Fruit fly (Drosophila melanogaster) whole organism, prepupa: Measurements from ENCODE around the gene CG43373.

Source experiments
- Blimp-1 ChIP-seq: fragments of 200-800 bp; sonication (Bioruptor generic); optimal IDR thresholded peaks from 3 replicates; lab custom pipeline; 2017; ENCODE audit warnings: missing biosample characterization, missing genetic modification characterization, mild to moderate bottlenecking, moderate library complexity, missing genetic modification reagents
- CG10631 ChIP-seq: fragments of 200-800 bp; sonication (Bioruptor generic); optimal IDR thresholded peaks from 2 replicates; lab custom pipeline; 2016; ENCODE audit warnings: missing biosample characterization, missing genetic modification characterization
- CG10669 ChIP-seq: fragments of 200-800 bp; sonication (Bioruptor generic); optimal IDR thresholded peaks from 3 replicates; lab custom pipeline; 2018; ENCODE audit warnings: missing biosample characterization, mild to moderate bottlenecking, missing genetic modification characterization, moderate library complexity
- CG11294 ChIP-seq: fragments of 200-800 bp; sonication (Bioruptor generic); IDR thresholded peaks from 2 replicates; pipeline ENCODE4 v1.3.6; 2022; ENCODE audit warnings: missing biosample characterization, missing genetic modification characterization
- CG11762 ChIP-seq: fragments of 200-800 bp; sonication (Bioruptor generic); optimal IDR thresholded peaks from 3 replicates; lab custom pipeline; 2016; ENCODE audit warnings: missing biosample characterization, missing genetic modification characterization; ENCODE audit not compliant: insufficient read depth
- CG11902 ChIP-seq: fragments of 200-800 bp; sonication (Bioruptor generic); optimal IDR thresholded peaks from 3 replicates; lab custom pipeline; 2016; ENCODE audit warnings: missing biosample characterization, missing genetic modification characterization
- CG15336 ChIP-seq: fragments of 200-800 bp; sonication (Bioruptor generic); IDR thresholded peaks from 2 replicates; pipeline ENCODE4 v1.3.6; 2022; ENCODE audit warnings: missing biosample characterization, missing genetic modification characterization
- CG3032 ChIP-seq: fragments of 200-800 bp; optimal IDR thresholded peaks from 2 replicates; lab custom pipeline; 2019; ENCODE audit warnings: missing biosample characterization, mild to moderate bottlenecking, missing genetic modification characterization, moderate library complexity
- CG32006 ChIP-seq: fragments of 200-800 bp; sonication (Bioruptor generic); optimal IDR thresholded peaks from 3 replicates; lab custom pipeline; 2017; ENCODE audit warnings: missing biosample characterization, mild to moderate bottlenecking, missing genetic modification characterization
- CG34406 ChIP-seq: fragments of 200-800 bp; sonication (Bioruptor generic); optimal IDR thresholded peaks from 3 replicates; lab custom pipeline; 2016; ENCODE audit warnings: missing biosample characterization, missing genetic modification characterization
- CG3919 ChIP-seq: fragments of 200-800 bp; sonication (Bioruptor generic); optimal IDR thresholded peaks from 3 replicates; lab custom pipeline; 2016; ENCODE audit warnings: missing biosample characterization, missing genetic modification characterization
- CG4318 ChIP-seq: fragments of 200-800 bp; sonication (Bioruptor generic); optimal IDR thresholded peaks from 3 replicates; lab custom pipeline; 2017; ENCODE audit warnings: missing biosample characterization, mild to moderate bottlenecking, missing genetic modification characterization
- CG6163 ChIP-seq: fragments of 200-800 bp; sonication (Bioruptor generic); IDR thresholded peaks from 3 replicates; pipeline ENCODE4 v1.3.6; 2022; ENCODE audit warnings: missing biosample characterization, missing genetic modification characterization
- CG6276 ChIP-seq: fragments of 200-800 bp; sonication (Bioruptor generic); optimal IDR thresholded peaks from 2 replicates; lab custom pipeline; 2017; ENCODE audit warnings: missing biosample characterization, mild to moderate bottlenecking, missing genetic modification characterization
- CG6854 ChIP-seq: fragments of 200-800 bp; sonication (Bioruptor generic); optimal IDR thresholded peaks from 2 replicates; lab custom pipeline; 2017; ENCODE audit warnings: missing biosample characterization, mild to moderate bottlenecking, missing genetic modification characterization
- CG7368 ChIP-seq: fragments of 200-800 bp; sonication (Bioruptor generic); optimal IDR thresholded peaks from 3 replicates; lab custom pipeline; 2016; ENCODE audit warnings: missing biosample characterization, missing genetic modification characterization
- CG8119 ChIP-seq: fragments of 200-800 bp; sonication (Bioruptor generic); IDR thresholded peaks from 3 replicates; pipeline ENCODE4 v1.3.6; 2022; ENCODE audit warnings: missing biosample characterization, missing genetic modification characterization
- CG8632 ChIP-seq: fragments of 200-800 bp; sonication (Bioruptor generic); optimal IDR thresholded peaks from 3 replicates; lab custom pipeline; 2016; ENCODE audit warnings: missing biosample characterization, missing genetic modification characterization
- Eip75B ChIP-seq: fragments of 200-800 bp; sonication (Bioruptor generic); optimal IDR thresholded peaks from 3 replicates; lab custom pipeline; 2016; ENCODE audit warnings: missing biosample characterization, missing genetic modification characterization
- Eip78C ChIP-seq: fragments of 200-800 bp; sonication (Bioruptor generic); peaks from one replicate; lab custom pipeline; 2016; ENCODE audit warnings: missing biosample characterization, missing genetic modification characterization
- Eip93F ChIP-seq: fragments of 200-800 bp; sonication (Bioruptor generic); optimal IDR thresholded peaks from 2 replicates; lab custom pipeline; 2016; ENCODE audit warnings: missing biosample characterization, mild to moderate bottlenecking, missing genetic modification characterization
- Ets21C ChIP-seq: fragments of 200-800 bp; sonication (Bioruptor generic); optimal IDR thresholded peaks from 3 replicates; lab custom pipeline; 2016; ENCODE audit warnings: missing biosample characterization, missing genetic modification characterization
- Ets96B ChIP-seq: fragments of 200-800 bp; optimal IDR thresholded peaks from 2 replicates; lab custom pipeline; 2019; ENCODE audit warnings: missing biosample characterization, mild to moderate bottlenecking, missing genetic modification characterization, moderate library complexity
- Gug ChIP-seq: fragments of 200-800 bp; sonication (Bioruptor generic); IDR thresholded peaks from 2 replicates; pipeline ENCODE4 v1.3.6; 2022; ENCODE audit warnings: missing biosample characterization, missing genetic modification characterization
- Hr38 ChIP-seq: sonication (Bioruptor generic); optimal IDR thresholded peaks from 2 replicates; lab custom pipeline; 2016; ENCODE audit warnings: missing biosample characterization, missing genetic modification characterization
- Hr39 ChIP-seq: fragments of 200-800 bp; sonication (Bioruptor generic); optimal IDR thresholded peaks from 2 replicates; lab custom pipeline; 2016; ENCODE audit warnings: missing biosample characterization, missing genetic modification characterization
- Hr4 ChIP-seq: fragments of 200-800 bp; sonication (Bioruptor generic); optimal IDR thresholded peaks from 3 replicates; lab custom pipeline; 2016; ENCODE audit warnings: missing biosample characterization, missing genetic modification characterization
- Lpt ChIP-seq: fragments of 200-800 bp; sonication (Bioruptor generic); optimal IDR thresholded peaks from 3 replicates; lab custom pipeline; 2016; ENCODE audit warnings: missing biosample characterization, missing genetic modification characterization
- OdsH ChIP-seq: fragments of 200-800 bp; sonication (Bioruptor generic); optimal IDR thresholded peaks from 3 replicates; lab custom pipeline; 2016; ENCODE audit warnings: missing biosample characterization, missing genetic modification characterization
- Sox102F ChIP-seq: fragments of 200-800 bp; sonication (Bioruptor generic); optimal IDR thresholded peaks from 2 replicates; lab custom pipeline; 2016; ENCODE audit warnings: missing biosample characterization, mild to moderate bottlenecking, missing genetic modification characterization
- Sox14 ChIP-seq: fragments of 200-800 bp; sonication (Bioruptor generic); optimal IDR thresholded peaks from 3 replicates; lab custom pipeline; 2016; ENCODE audit warnings: missing biosample characterization, missing genetic modification characterization
- Sox15 ChIP-seq: fragments of 200-800 bp; sonication (Bioruptor generic); optimal IDR thresholded peaks from 3 replicates; lab custom pipeline; 2016; ENCODE audit warnings: missing biosample characterization, missing genetic modification characterization
- achi ChIP-seq: fragments of 200-800 bp; sonication (Bioruptor generic); optimal IDR thresholded peaks from 3 replicates; lab custom pipeline; 2016; ENCODE audit warnings: missing biosample characterization, missing genetic modification characterization
- acj6 ChIP-seq: fragments of 200-800 bp; sonication (Bioruptor generic); optimal IDR thresholded peaks from 3 replicates; lab custom pipeline; 2016; ENCODE audit warnings: missing biosample characterization, missing genetic modification characterization
- cyc ChIP-seq: fragments of 200-800 bp; sonication (Bioruptor generic); optimal IDR thresholded peaks from 3 replicates; lab custom pipeline; 2016; ENCODE audit warnings: missing biosample characterization, missing genetic modification characterization
- eg ChIP-seq: fragments of 200-800 bp; sonication (Bioruptor generic); IDR thresholded peaks from 3 replicates; pipeline ENCODE4 v1.3.6; 2022; ENCODE audit warnings: missing biosample characterization, missing genetic modification characterization
- fd59A ChIP-seq: fragments of 200-800 bp; sonication (Bioruptor generic); optimal IDR thresholded peaks from 2 replicates; lab custom pipeline; 2017; ENCODE audit warnings: missing biosample characterization, mild to moderate bottlenecking, missing genetic modification characterization, missing genetic modification reagents
- fd85E ChIP-seq: fragments of 200-800 bp; sonication (Bioruptor generic); optimal IDR thresholded peaks from 3 replicates; lab custom pipeline; 2016; ENCODE audit warnings: missing biosample characterization, missing genetic modification characterization
- fkh ChIP-seq: fragments of 200-800 bp; sonication (Bioruptor generic); optimal IDR thresholded peaks from 3 replicates; lab custom pipeline; 2017; ENCODE audit warnings: missing biosample characterization, mild to moderate bottlenecking, missing genetic modification characterization, moderate library complexity
- net ChIP-seq: fragments of 200-800 bp; sonication (Bioruptor generic); optimal IDR thresholded peaks from 3 replicates; lab custom pipeline; 2016; ENCODE audit warnings: missing biosample characterization, missing genetic modification characterization
- pdm3 ChIP-seq: fragments of 200-800 bp; sonication (Bioruptor generic); optimal IDR thresholded peaks from 3 replicates; lab custom pipeline; 2016; ENCODE audit warnings: missing biosample characterization, missing genetic modification characterization
- salr ChIP-seq, 2 experiments: fragments of 200-800 bp; sonication (Bioruptor generic); optimal IDR thresholded peaks; 3 replicates each; lab custom pipeline; 2016 to 2018; ENCODE audit warnings: missing biosample characterization in 2 of 2, missing genetic modification characterization in 2 of 2, mild to moderate bottlenecking in 1 of 2
- spab ChIP-seq: fragments of 200-800 bp; sonication (Bioruptor generic); optimal IDR thresholded peaks from 2 replicates; lab custom pipeline; 2017; ENCODE audit warnings: missing biosample characterization, mild to moderate bottlenecking, missing genetic modification characterization, missing genetic modification reagents
- ss ChIP-seq, 2 experiments: fragments of 200-800 bp; sonication (Bioruptor generic); optimal IDR thresholded peaks; 2 replicates in 1 of 2; 3 replicates in 1 of 2; lab custom pipeline; 2017 to 2018; ENCODE audit warnings: mild to moderate bottlenecking in 2 of 2, missing biosample characterization in 2 of 2, missing genetic modification characterization in 2 of 2, moderate library complexity in 1 of 2
- topi ChIP-seq: fragments of 200-800 bp; sonication (Bioruptor generic); optimal IDR thresholded peaks from 3 replicates; lab custom pipeline; 2016; ENCODE audit warnings: missing biosample characterization, missing genetic modification characterization
- vri ChIP-seq: fragments of 200-800 bp; sonication (Bioruptor generic); optimal IDR thresholded peaks from 3 replicates; lab custom pipeline; 2016; ENCODE audit warnings: missing biosample characterization, mild to moderate bottlenecking, missing genetic modification characterization

CG43373 gene

DNA sequence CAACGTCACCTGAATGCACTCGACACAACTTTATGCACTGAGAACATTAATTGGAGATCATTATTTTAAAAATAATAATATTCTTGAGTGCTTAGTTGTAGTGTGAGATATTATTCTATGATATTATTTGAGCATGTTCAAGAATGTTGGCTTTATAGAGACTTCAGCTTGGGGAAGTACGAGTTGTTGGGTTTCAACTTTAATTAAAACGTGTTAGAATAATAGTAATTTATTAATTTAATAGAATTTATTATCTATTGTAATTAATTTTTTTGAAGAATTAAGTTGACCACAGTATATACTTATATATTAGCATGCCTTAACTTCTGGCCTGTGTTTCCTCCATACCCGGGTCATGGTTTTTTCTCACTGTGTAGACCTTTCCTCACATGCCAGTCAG is 79.3 kb downstream of the CG43373 start (continued):
- TF ChIP-seq CG10631 (GFP tag; lab: Kevin White, UChicago) = peak; percentile 53
- no peak for TF ChIP-seq Hr38
- TF ChIP-seq CG6276 = peak; percentile 64
- peak; percentile 11 for TF ChIP-seq spab (GFP tag; lab: Kevin White, UChicago)
- peak; percentile 25 for TF ChIP-seq CG11902 (GFP tag; lab: Kevin White, UChicago)
- peak; percentile 38 for TF ChIP-seq OdsH
- no peak for TF ChIP-seq fd85E (GFP tag; lab: Kevin White, UChicago)
- TF ChIP-seq CG4318 (GFP tag; lab: Kevin White, UChicago) = peak; percentile 72

DNA sequence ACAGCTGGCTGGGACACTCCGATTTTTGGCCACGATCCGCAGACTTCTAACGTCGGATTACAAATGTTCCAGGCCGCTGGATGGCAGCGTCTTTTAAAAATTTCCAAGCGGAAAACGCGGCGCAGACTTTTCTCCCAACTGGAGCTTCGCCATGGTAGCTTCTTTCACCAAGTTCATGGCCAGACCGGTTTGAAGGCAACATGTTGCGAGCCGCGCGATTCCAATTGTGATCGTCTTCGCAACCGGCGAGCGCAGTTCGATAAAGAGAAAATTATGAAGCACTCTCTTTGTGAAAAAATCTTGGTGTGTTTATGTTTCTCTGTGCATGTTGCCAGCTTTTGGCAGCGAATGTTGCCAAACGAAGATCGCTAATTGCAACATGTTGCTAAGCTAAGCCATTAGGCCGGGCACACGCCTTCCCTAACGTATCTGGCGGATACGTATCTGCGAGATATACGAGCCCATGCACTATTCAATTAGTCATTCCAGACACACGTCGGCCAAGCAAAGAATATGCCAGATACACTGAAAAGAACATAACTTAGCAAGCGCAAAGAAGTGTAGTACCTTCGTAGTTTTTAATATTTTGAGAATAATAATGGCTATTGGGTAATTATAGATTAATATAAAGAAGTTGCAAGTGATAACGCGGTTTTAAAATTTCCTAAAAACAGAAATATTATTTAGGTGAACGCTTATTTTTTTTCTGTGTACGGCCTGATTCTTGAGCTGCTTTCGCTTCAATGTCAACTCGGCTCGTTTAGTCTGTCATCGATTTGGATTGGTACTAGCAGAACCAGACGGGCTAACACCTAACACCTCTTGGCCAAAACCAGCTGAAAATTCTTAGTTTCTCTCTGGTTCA is 91.1 kb downstream of the CG43373 start, which contains the start of gene dsx-c73A:
Gene dsx-c73A (minus strand): TSS at position 72 of the 865 bp plus-strand sequence.
- TF ChIP-seq ss (GFP tag; optimal IDR thresholded peaks at IDR 0.05; lab: Kevin White, UChicago) (no peak), salr (GFP tag; optimal IDR thresholded peaks at IDR 0.05; lab: Kevin White, UChicago) (peak in 1 of 2 experiments; percentile 66), CG7368 (GFP tag; lab: Kevin White, UChicago) (no peak), CG11294 (GFP tag; lab: Robert Waterston, UW) (peak; percentile 18; the same call in 1 of the 2 replicates), Eip75B (GFP tag; lab: Kevin White, UChicago) (no peak), acj6 (GFP tag; lab: Kevin White, UChicago) (peak; percentile 32), vri (GFP tag; lab: Kevin White, UChicago) (no peak), cyc (no peak), eg (peak; percentile 68), OdsH (peak; percentile 37), fd59A (no peak), Gug (GFP tag; lab: Robert Waterston, UW) (peak; percentile 39; the same call in 1 of the 2 replicates), net (GFP tag; lab: Kevin White, UChicago) (peak; percentile 40), CG6276 (peak; percentile 48), Sox15 (no peak), CG4318 (GFP tag; lab: Kevin White, UChicago) (peak; percentile 37), CG32006 (GFP tag; lab: Kevin White, UChicago) (peak; percentile 76), topi (GFP tag; lab: Kevin White, UChicago) (no peak), achi (GFP tag; lab: Kevin White, UChicago) (peak; percentile 50), CG10631 (GFP tag; lab: Kevin White, UChicago) (peak; percentile 33), CG10669 (GFP tag; lab: Kevin White, UChicago) (no peak), CG6163 (GFP tag; lab: Robert Waterston, UW) (peak; percentile 63; the same call in 2 of the 3 replicates), Hr4 (GFP tag; lab: Kevin White, UChicago) (peak; percentile 60), Ets21C (GFP tag; lab: Kevin White, UChicago) (no peak), Eip78C (GFP tag; lab: Kevin White, UChicago) (peak; percentile 83), CG3919 (GFP tag; lab: Kevin White, UChicago) (peak; percentile 55), Sox14 (peak; percentile 48), CG15336 (GFP tag; lab: Robert Waterston, UW) (peak; percentile 79), Lpt (GFP tag; lab: Kevin White, UChicago) (peak; percentile 39), CG8119 (GFP tag; lab: Robert Waterston, UW) (peak; percentile 51; the same call in 2 of the 3 replicates), pdm3 (peak; percentile 8), CG34406 (GFP tag; lab: Kevin White, UChicago) (no peak)

DNA sequence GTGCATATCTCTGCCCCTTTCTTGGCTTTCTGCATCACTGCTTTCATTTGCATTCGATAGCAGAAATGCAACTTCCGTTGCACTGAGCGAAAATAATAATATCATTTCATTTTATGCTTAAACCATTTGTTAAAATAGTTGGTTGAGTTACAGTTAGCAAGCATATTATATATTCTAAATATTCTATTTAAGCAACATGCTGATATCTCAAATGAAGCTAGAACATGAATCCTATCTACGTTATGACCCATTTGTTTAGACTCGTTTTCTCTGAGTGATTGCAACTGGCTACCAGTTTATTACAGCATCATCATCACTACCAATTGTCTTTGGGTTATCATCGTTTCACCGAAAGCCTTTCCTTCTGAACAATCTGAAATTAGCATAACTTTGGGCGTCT is 100.5 kb downstream of the CG43373 start:
- TF ChIP-seq CG15336 (GFP tag; lab: Robert Waterston, UW) = 0 out of 2 replicates have a peak, but pooled peaks have one; percentile 21
- peak; percentile 23; the same call in 1 of the 3 replicates for TF ChIP-seq CG8119 (GFP tag; lab: Robert Waterston, UW)
- no peak for TF ChIP-seq net (GFP tag; lab: Kevin White, UChicago)
- TF ChIP-seq CG8632 (GFP tag; lab: Kevin White, UChicago) = no peak
- no peak for TF ChIP-seq CG6854
- no peak for TF ChIP-seq Eip78C (GFP tag; lab: Kevin White, UChicago)
- no peak for TF ChIP-seq fd59A
- no peak for TF ChIP-seq Ets96B (tag; lab: Kevin White, UChicago)
- TF ChIP-seq Hr39 (GFP tag; lab: Kevin White, UChicago) = no peak
- peak; percentile 27 for TF ChIP-seq Hr4 (GFP tag; lab: Kevin White, UChicago)
- TF ChIP-seq CG3032 (tag; lab: Kevin White, UChicago) = no peak
- no peak for TF ChIP-seq CG6276
- no peak for TF ChIP-seq Sox102F
- no peak for TF ChIP-seq Blimp-1 (GFP tag; lab: Kevin White, UChicago)
- no peak for TF ChIP-seq Eip93F
- TF ChIP-seq fkh (GFP tag; lab: Kevin White, UChicago) = no peak
- TF ChIP-seq Hr38 = no peak
- TF ChIP-seq CG11762 (GFP tag; lab: Kevin White, UChicago) = no peak
- no peak for TF ChIP-seq cyc
